Fruit fly (Drosophila melanogaster) whole organism, embryonic: ENCODE data around the gene CG3529.
A peak's percentile ranks its signal among the peaks of the same experiment; 100 is the strongest.

Source experiments
- Abd-B ChIP-seq: fragments of 200-800 bp; sonication (Bioruptor generic); optimal IDR thresholded peaks from 2 replicates; lab custom pipeline; 2018; ENCODE audit warnings: missing biosample characterization, mild to moderate bottlenecking, missing genetic modification characterization, moderate library complexity
- Aef1 ChIP-seq: fragments of 200-800 bp; sonication (Bioruptor generic); IDR thresholded peaks from 3 replicates; pipeline ENCODE4 v1.3.6; 2022; ENCODE audit warnings: missing biosample characterization, missing genetic modification characterization
- Bgb ChIP-seq: fragments of 200-800 bp; sonication (Bioruptor generic); IDR thresholded peaks from 2 replicates; pipeline ENCODE4 v1.3.6; 2022; ENCODE audit warnings: missing biosample characterization, missing genetic modification characterization; ENCODE audit not compliant: partially characterized antibody
- BtbVII ChIP-seq: fragments of 200-800 bp; sonication (Bioruptor generic); optimal IDR thresholded peaks from 3 replicates; lab custom pipeline; 2017; ENCODE audit warnings: missing biosample characterization, mild to moderate bottlenecking, missing genetic modification characterization
- C15 ChIP-seq: fragments of 200-800 bp; sonication (Bioruptor generic); IDR thresholded peaks from 3 replicates; pipeline ENCODE4 v1.3.6; 2022; ENCODE audit warnings: missing biosample characterization, missing genetic modification characterization
- CG10274 ChIP-seq: fragments of 200-800 bp; sonication (Bioruptor generic); optimal IDR thresholded peaks from 3 replicates; lab custom pipeline; 2017; ENCODE audit warnings: missing biosample characterization, mild to moderate bottlenecking, missing genetic modification characterization
- CG10431 ChIP-seq: fragments of 200-800 bp; sonication (Bioruptor generic); optimal IDR thresholded peaks from 3 replicates; lab custom pipeline; 2018; ENCODE audit warnings: missing biosample characterization, mild to moderate bottlenecking, missing genetic modification characterization
- CG10543 ChIP-seq: fragments of 200-800 bp; sonication (Bioruptor generic); optimal IDR thresholded peaks from 3 replicates; lab custom pipeline; 2017; ENCODE audit warnings: missing biosample characterization, mild to moderate bottlenecking, missing genetic modification characterization, moderate library complexity
- CG10959 ChIP-seq: fragments of 200-800 bp; sonication (Bioruptor generic); IDR thresholded peaks from 2 replicates; pipeline ENCODE4 v1.3.6; 2022; ENCODE audit warnings: missing biosample characterization, missing genetic modification characterization
- CG10979 ChIP-seq: fragments of 200-800 bp; sonication (Bioruptor generic); optimal IDR thresholded peaks from 2 replicates; lab custom pipeline; 2018; ENCODE audit warnings: missing biosample characterization, mild to moderate bottlenecking, missing genetic modification characterization, moderate library complexity
- CG15269 ChIP-seq: fragments of 200-800 bp; sonication (Bioruptor generic); optimal IDR thresholded peaks from 2 replicates; lab custom pipeline; 2018; ENCODE audit warnings: missing biosample characterization, mild to moderate bottlenecking, missing genetic modification characterization, moderate library complexity
- CG16863 ChIP-seq: fragments of 200-800 bp; sonication (Bioruptor generic); optimal IDR thresholded peaks from 3 replicates; lab custom pipeline; 2016; ENCODE audit warnings: missing biosample characterization, missing genetic modification characterization
- CG17328 ChIP-seq: fragments of 200-800 bp; sonication (Bioruptor generic); IDR thresholded peaks from 2 replicates; pipeline ENCODE4 v1.3.6; 2022; ENCODE audit warnings: missing biosample characterization, missing genetic modification characterization
- CG18476 ChIP-seq: fragments of 200-800 bp; sonication (Bioruptor generic); optimal IDR thresholded peaks from 2 replicates; lab custom pipeline; 2016; ENCODE audit warnings: missing biosample characterization, mild to moderate bottlenecking, missing genetic modification characterization
- CG2120 ChIP-seq: fragments of 200-800 bp; sonication (Bioruptor generic); optimal IDR thresholded peaks from 3 replicates; lab custom pipeline; 2016; ENCODE audit warnings: missing biosample characterization, missing genetic modification characterization
- CG2199 ChIP-seq: fragments of 200-800 bp; sonication (Bioruptor generic); IDR thresholded peaks from 3 replicates; pipeline ENCODE4 v1.3.6; 2022; ENCODE audit warnings: missing biosample characterization, missing genetic modification characterization
- CG2678 ChIP-seq: fragments of 200-800 bp; sonication (Bioruptor generic); optimal IDR thresholded peaks from 3 replicates; lab custom pipeline; 2019; ENCODE audit warnings: missing biosample characterization, mild to moderate bottlenecking, missing genetic modification characterization, moderate library complexity
- CG4424 ChIP-seq: fragments of 200-800 bp; sonication (Bioruptor generic); optimal IDR thresholded peaks from 3 replicates; lab custom pipeline; 2016; ENCODE audit warnings: missing biosample characterization, missing genetic modification characterization
- CG8290 ChIP-seq, 3 experiments: fragments of 200-800 bp; sonication (Bioruptor generic); optimal IDR thresholded peaks; 2 replicates each; lab custom pipeline; 2016 to 2019; ENCODE audit warnings: missing biosample characterization in 3 of 3, missing genetic modification characterization in 3 of 3, mild to moderate bottlenecking in 2 of 3, moderate library complexity in 1 of 3
- CG8924 ChIP-seq: fragments of 200-800 bp; optimal IDR thresholded peaks from 3 replicates; lab custom pipeline; 2019; ENCODE audit warnings: missing biosample characterization, mild to moderate bottlenecking, missing genetic modification characterization, moderate library complexity
- CHES-1-like ChIP-seq: fragments of 200-800 bp; sonication (Bioruptor generic); optimal IDR thresholded peaks from 2 replicates; lab custom pipeline; 2016; ENCODE audit warnings: missing biosample characterization, missing genetic modification characterization
- CTCF ChIP-seq: fragments of 200-800 bp; sonication (Bioruptor generic); optimal IDR thresholded peaks from 2 replicates; lab custom pipeline; 2017; ENCODE audit warnings: missing biosample characterization, mild to moderate bottlenecking, missing genetic modification characterization, moderate library complexity
- Fer1 ChIP-seq: fragments of 200-800 bp; sonication (Bioruptor generic); optimal IDR thresholded peaks from 2 replicates; lab custom pipeline; 2017; ENCODE audit warnings: missing biosample characterization, mild to moderate bottlenecking, missing genetic modification characterization
- GATAe ChIP-seq: fragments of 200-800 bp; sonication (Bioruptor generic); conservative IDR thresholded peaks from 2 replicates; pipeline ENCODE4 v1.3.6; 2022; ENCODE audit warnings: missing biosample characterization, missing genetic modification characterization
- HHEX ChIP-seq: fragments of 200-800 bp; sonication (Bioruptor generic); optimal IDR thresholded peaks from 3 replicates; lab custom pipeline; 2017; ENCODE audit warnings: missing biosample characterization, mild to moderate bottlenecking, missing genetic modification characterization, missing genetic modification reagents
- Hmr ChIP-seq: fragments of 200-800 bp; sonication (Bioruptor generic); optimal IDR thresholded peaks from 3 replicates; lab custom pipeline; 2017; ENCODE audit warnings: mild to moderate bottlenecking, missing biosample characterization, missing genetic modification reagents, missing genetic modification characterization
- Kr ChIP-seq: fragments of 200-800 bp; sonication (Bioruptor generic); optimal IDR thresholded peaks from 2 replicates; lab custom pipeline; 2017; ENCODE audit warnings: missing biosample characterization, mild to moderate bottlenecking, missing genetic modification characterization
- Myb ChIP-seq: fragments of 200-800 bp; sonication (Bioruptor generic); optimal IDR thresholded peaks from 2 replicates; lab custom pipeline; 2016; ENCODE audit warnings: missing biosample characterization, missing genetic modification characterization
- Rfx ChIP-seq: fragments of 200-800 bp; sonication (Bioruptor generic); IDR thresholded peaks from 2 replicates; pipeline ENCODE4 v1.3.6; 2022; ENCODE audit warnings: missing biosample characterization, missing genetic modification characterization
- Rx ChIP-seq: fragments of 200-800 bp; sonication (Bioruptor generic); IDR thresholded peaks from 2 replicates; pipeline ENCODE4 v1.3.6; 2022; ENCODE audit warnings: missing biosample characterization, missing genetic modification characterization
- caup ChIP-seq: fragments of 200-800 bp; sonication (Bioruptor generic); optimal IDR thresholded peaks from 3 replicates; lab custom pipeline; 2017; ENCODE audit warnings: missing biosample characterization, mild to moderate bottlenecking, missing genetic modification characterization, moderate library complexity; ENCODE audit not compliant: severe bottlenecking
- cg ChIP-seq: fragments of 200-800 bp; sonication (Bioruptor generic); optimal IDR thresholded peaks from 3 replicates; lab custom pipeline; 2019; ENCODE audit warnings: missing biosample characterization, mild to moderate bottlenecking, missing genetic modification characterization, moderate library complexity
- dpn ChIP-seq, 2 experiments: fragments of 200-800 bp; sonication (Bioruptor generic); optimal IDR thresholded peaks; 3 replicates each; lab custom pipeline; 2016; ENCODE audit warnings: missing biosample characterization in 2 of 2, missing genetic modification characterization in 2 of 2
- grn ChIP-seq: fragments of 200-800 bp; sonication (Bioruptor generic); optimal IDR thresholded peaks from 3 replicates; lab custom pipeline; 2017; ENCODE audit warnings: missing biosample characterization, missing genetic modification characterization
- gro ChIP-seq: fragments of 200-800 bp; sonication (Bioruptor generic); optimal IDR thresholded peaks from 2 replicates; lab custom pipeline; 2016; ENCODE audit warnings: missing biosample characterization, missing genetic modification characterization
- gsb-n ChIP-seq: fragments of 200-800 bp; sonication (Bioruptor generic); optimal IDR thresholded peaks from 3 replicates; lab custom pipeline; 2018; ENCODE audit warnings: missing biosample characterization, mild to moderate bottlenecking, missing genetic modification characterization
- lab ChIP-seq: fragments of 200-800 bp; sonication (Bioruptor generic); optimal IDR thresholded peaks from 3 replicates; lab custom pipeline; 2017; ENCODE audit warnings: missing biosample characterization, missing genetic modification characterization, mild to moderate bottlenecking, moderate library complexity, missing genetic modification reagents
- mirr ChIP-seq: fragments of 200-800 bp; sonication (Bioruptor generic); optimal IDR thresholded peaks from 3 replicates; lab custom pipeline; 2018; ENCODE audit warnings: missing biosample characterization, mild to moderate bottlenecking, missing genetic modification characterization
- otp ChIP-seq: fragments of 200-800 bp; sonication (Bioruptor generic); IDR thresholded peaks from 3 replicates; pipeline ENCODE4, ENCODE4 v1.3.6; 2022; ENCODE audit warnings: missing biosample characterization, missing genetic modification characterization
- schlank ChIP-seq: fragments of 200-800 bp; sonication (Bioruptor generic); optimal IDR thresholded peaks from 2 replicates; lab custom pipeline; 2018; ENCODE audit warnings: missing biosample characterization, mild to moderate bottlenecking, missing genetic modification characterization
- scrt ChIP-seq: fragments of 200-800 bp; sonication (Bioruptor generic); optimal IDR thresholded peaks from 2 replicates; lab custom pipeline; 2018; ENCODE audit warnings: missing biosample characterization, mild to moderate bottlenecking, missing genetic modification characterization, moderate library complexity
- sens ChIP-seq: fragments of 200-800 bp; sonication (Bioruptor generic); peaks from one replicate; lab custom pipeline; 2016; ENCODE audit warnings: missing biosample characterization, missing genetic modification characterization
- slbo ChIP-seq: fragments of 200-800 bp; sonication (Bioruptor generic); IDR thresholded peaks from 2 replicates; pipeline ENCODE4 v1.3.6; 2022; ENCODE audit warnings: missing biosample characterization, missing genetic modification characterization
- sna ChIP-seq: fragments of 200-800 bp; sonication (Bioruptor generic); IDR thresholded peaks from 2 replicates; pipeline ENCODE4 v1.3.6; 2022; ENCODE audit warnings: missing biosample characterization, missing genetic modification characterization; ENCODE audit not compliant: partially characterized antibody
- sqz ChIP-seq: fragments of 200-800 bp; sonication (Bioruptor generic); optimal IDR thresholded peaks from 3 replicates; lab custom pipeline; 2018; ENCODE audit warnings: missing biosample characterization, mild to moderate bottlenecking, missing genetic modification characterization
- stwl ChIP-seq: fragments of 200-800 bp; sonication (Bioruptor generic); optimal IDR thresholded peaks from 3 replicates; lab custom pipeline; 2018; ENCODE audit warnings: missing biosample characterization, mild to moderate bottlenecking, missing genetic modification characterization, moderate library complexity
- sug ChIP-seq: fragments of 200-800 bp; optimal IDR thresholded peaks from 2 replicates; lab custom pipeline; 2019; ENCODE audit warnings: missing biosample characterization, mild to moderate bottlenecking, missing genetic modification characterization, moderate library complexity
- tll ChIP-seq, 2 experiments: fragments of 200-800 bp in 1 of 2; fragments of >200 bp in 1 of 2; sonication (Bioruptor generic) in 1 of 2; optimal IDR thresholded peaks; 2 replicates each; lab custom pipeline; 2017 to 2019; ENCODE audit warnings: missing biosample characterization in 2 of 2, missing genetic modification characterization in 2 of 2, mild to moderate bottlenecking in 1 of 2, moderate library complexity in 1 of 2
- vvl ChIP-seq: fragments of 200-800 bp; sonication (Bioruptor generic); IDR thresholded peaks from 2 replicates; pipeline ENCODE4 v1.3.6; 2022; ENCODE audit warnings: missing biosample characterization, missing genetic modification characterization

CG3529 gene

dm6 chr3L:9447239-9447777, 644 bp downstream of the CG3529 start (continued):
- no peak for TF ChIP-seq dpn (GFP tag; optimal IDR thresholded peaks at IDR 0.05; lab: Kevin White, UChicago)
- TF ChIP-seq CG10959 (GFP tag; lab: Robert Waterston, UW) = peak; percentile 84
- TF ChIP-seq scrt (GFP tag; lab: Kevin White, UChicago) = peak; percentile 46
- 0 out of 2 replicates have a peak, but pooled peaks have one; percentile 10 for TF ChIP-seq sna (GFP tag; lab: Robert Waterston, UW)
- TF ChIP-seq CG8290 (GFP tag; optimal IDR thresholded peaks at IDR 0.05; lab: Kevin White, UChicago) = no peak
- TF ChIP-seq CG8290 (tag; optimal IDR thresholded peaks at IDR 0.05; lab: Kevin White, UChicago) = peak in 1 of 2 experiments; percentile 20
- no peak for TF ChIP-seq CG10274 (GFP tag; lab: Kevin White, UChicago)
- peak; percentile 6 for TF ChIP-seq Abd-B (GFP tag; lab: Kevin White, UChicago)
- TF ChIP-seq Aef1 (GFP tag; lab: Robert Waterston, UW) = peak; percentile 62; the same call in 2 of the 3 replicates
- TF ChIP-seq Myb = no peak
- TF ChIP-seq CG8924 (tag; lab: Kevin White, UChicago) = peak; percentile 5
- TF ChIP-seq Kr = peak; percentile 79
- peak; percentile 30 for TF ChIP-seq CG2120 (GFP tag; lab: Kevin White, UChicago)
- peak; percentile 78 for TF ChIP-seq gsb-n (tag; lab: Kevin White, UChicago)
- no peak for TF ChIP-seq CG10979 (tag; lab: Kevin White, UChicago)
- peak; percentile 97 for TF ChIP-seq CG10431
- TF ChIP-seq CG15269 = peak; percentile 14
- no peak for TF ChIP-seq CG16863 (GFP tag; lab: Kevin White, UChicago)
- peak; percentile 28 for TF ChIP-seq sqz (GFP tag; lab: Kevin White, UChicago)
- peak; percentile 38; the same call in 1 of the 2 replicates for TF ChIP-seq slbo (GFP tag; lab: Robert Waterston, UW)
- no peak for TF ChIP-seq C15 (GFP tag; lab: Robert Waterston, UW)
- peak; percentile 49 for TF ChIP-seq sug (tag; lab: Kevin White, UChicago)
- 0 out of 3 replicates have a peak, but pooled peaks have one; percentile 8 for TF ChIP-seq CG2199 (GFP tag; lab: Robert Waterston, UW)
- TF ChIP-seq sens = peak; percentile 86
- TF ChIP-seq cg (GFP tag; lab: Kevin White, UChicago) = peak; percentile 90
- TF ChIP-seq CG10543 (GFP tag; lab: Kevin White, UChicago) = peak; percentile 43
- peak; percentile 38 for TF ChIP-seq Rfx (GFP tag; lab: Robert Waterston, UW)
- peak; percentile 21 for TF ChIP-seq HHEX (GFP tag; lab: Kevin White, UChicago)
- no peak for TF ChIP-seq CG18476
- peak in 1 of 2 experiments; percentile 45 for TF ChIP-seq tll (GFP tag; optimal IDR thresholded peaks at IDR 0.05; lab: Kevin White, UChicago)
- TF ChIP-seq mirr (GFP tag; lab: Kevin White, UChicago) = peak; percentile 89
- peak; percentile 55; the same call in 1 of the 2 replicates for TF ChIP-seq vvl (GFP tag; lab: Robert Waterston, UW)
- TF ChIP-seq CG2678 (tag; lab: Kevin White, UChicago) = peak; percentile 19
- no peak for TF ChIP-seq CG4424 (GFP tag; lab: Kevin White, UChicago)
- TF ChIP-seq CHES-1-like (GFP tag; lab: Kevin White, UChicago) = peak; percentile 18
- TF ChIP-seq Rx (GFP tag; lab: Robert Waterston, UW) = peak; percentile 29; the same call in 1 of the 2 replicates
- TF ChIP-seq stwl (tag; lab: Kevin White, UChicago) = no peak
- peak; percentile 36 for TF ChIP-seq caup (GFP tag; lab: Kevin White, UChicago)
- TF ChIP-seq Bgb (GFP tag; lab: Robert Waterston, UW) = peak; percentile 10; the same call in 1 of the 2 replicates
- peak; percentile 68 for TF ChIP-seq lab (GFP tag; lab: Kevin White, UChicago)
- no peak for TF ChIP-seq CG17328 (GFP tag; lab: Robert Waterston, UW)
- TF ChIP-seq schlank (tag; lab: Kevin White, UChicago) = no peak
- TF ChIP-seq Fer1 (GFP tag; lab: Kevin White, UChicago) = peak; percentile 23
- peak; percentile 86 for TF ChIP-seq grn (GFP tag; lab: Kevin White, UChicago)
- TF ChIP-seq Hmr = peak; percentile 36
- peak; percentile 45 for TF ChIP-seq gro
- TF ChIP-seq BtbVII (GFP tag; lab: Kevin White, UChicago) = peak; percentile 1
- TF ChIP-seq GATAe = peak; percentile 79; the same call in 1 of the 2 replicates
- peak; percentile 16; the same call in 1 of the 3 replicates for TF ChIP-seq otp (GFP tag; lab: Robert Waterston, UW)
- TF ChIP-seq CTCF (GFP tag; lab: Kevin White, UChicago) = no peak
